Fruit fly (Drosophila melanogaster) whole organism, embryonic: ENCODE measurements around the gene CG8543.

Source experiments
- Antp ChIP-seq: fragments of 200-800 bp; sonication (Bioruptor generic); optimal IDR thresholded peaks from 3 replicates; lab custom pipeline; 2016; ENCODE audit warnings: missing biosample characterization, missing genetic modification characterization
- BEAF-32 ChIP-seq: fragments of 200-800 bp; sonication (Bioruptor generic); optimal IDR thresholded peaks from 3 replicates; lab custom pipeline; 2017; ENCODE audit warnings: missing biosample characterization, missing genetic modification characterization, mild to moderate bottlenecking, moderate library complexity, missing genetic modification reagents
- CG10654 ChIP-seq: fragments of 200-800 bp; sonication (Bioruptor generic); optimal IDR thresholded peaks from 2 replicates; lab custom pipeline; 2016; ENCODE audit warnings: missing biosample characterization, missing genetic modification characterization
- CG11560 ChIP-seq: fragments of 200-800 bp; sonication (Bioruptor generic); IDR thresholded peaks from 3 replicates; pipeline ENCODE4 v1.3.6; 2022; ENCODE audit warnings: missing biosample characterization, missing genetic modification characterization
- CG11723 ChIP-seq: fragments of 200-800 bp; sonication (Bioruptor generic); optimal IDR thresholded peaks from 2 replicates; lab custom pipeline; 2017; ENCODE audit warnings: missing biosample characterization, mild to moderate bottlenecking, missing genetic modification characterization
- CG13424 ChIP-seq: fragments of 200-800 bp; sonication (Bioruptor generic); optimal IDR thresholded peaks from 2 replicates; lab custom pipeline; 2019; ENCODE audit warnings: missing biosample characterization, mild to moderate bottlenecking, missing genetic modification characterization, moderate library complexity
- CG15269 ChIP-seq: fragments of 200-800 bp; sonication (Bioruptor generic); optimal IDR thresholded peaks from 2 replicates; lab custom pipeline; 2018; ENCODE audit warnings: missing biosample characterization, mild to moderate bottlenecking, missing genetic modification characterization, moderate library complexity
- CG17912 ChIP-seq: fragments of 200-800 bp; sonication (Bioruptor generic); optimal IDR thresholded peaks from 2 replicates; lab custom pipeline; 2018; ENCODE audit warnings: missing biosample characterization, mild to moderate bottlenecking, missing genetic modification characterization
- CG30431 ChIP-seq: fragments of 200-800 bp; sonication (Bioruptor generic); optimal IDR thresholded peaks from 2 replicates; lab custom pipeline; 2017; ENCODE audit warnings: missing biosample characterization, missing genetic modification characterization
- CG3407 ChIP-seq: fragments of 200-800 bp; sonication (Bioruptor generic); optimal IDR thresholded peaks from 2 replicates; lab custom pipeline; 2018; ENCODE audit warnings: missing biosample characterization, mild to moderate bottlenecking, missing genetic modification characterization
- CG34224 ChIP-seq: fragments of 200-800 bp; sonication (Bioruptor generic); IDR thresholded peaks from 3 replicates; pipeline ENCODE4 v1.3.6; 2022; ENCODE audit warnings: missing biosample characterization, missing genetic modification characterization; ENCODE audit not compliant: partially characterized antibody
- CG4328 ChIP-seq: fragments of 200-800 bp; sonication (Bioruptor generic); optimal IDR thresholded peaks from 3 replicates; lab custom pipeline; 2017; ENCODE audit warnings: missing biosample characterization, missing genetic modification reagents, missing genetic modification characterization
- CG4424 ChIP-seq: fragments of 200-800 bp; sonication (Bioruptor generic); optimal IDR thresholded peaks from 3 replicates; lab custom pipeline; 2016; ENCODE audit warnings: missing biosample characterization, missing genetic modification characterization
- CG6765 ChIP-seq: fragments of 200-800 bp; sonication (Bioruptor generic); optimal IDR thresholded peaks from 3 replicates; lab custom pipeline; 2017; ENCODE audit warnings: missing biosample characterization, mild to moderate bottlenecking, missing genetic modification characterization
- CG6791 ChIP-seq: fragments of 200-800 bp; sonication (Bioruptor generic); IDR thresholded peaks from 3 replicates; pipeline ENCODE4 v1.3.6; 2022; ENCODE audit warnings: missing biosample characterization, missing genetic modification characterization; ENCODE audit not compliant: partially characterized antibody
- CG6854 ChIP-seq: fragments of 200-800 bp; sonication (Bioruptor generic); optimal IDR thresholded peaks from 3 replicates; lab custom pipeline; 2017; ENCODE audit warnings: missing biosample characterization, mild to moderate bottlenecking, missing genetic modification characterization
- CG7271 ChIP-seq: fragments of 200-800 bp; sonication (Bioruptor generic); optimal IDR thresholded peaks from 2 replicates; lab custom pipeline; 2018; ENCODE audit warnings: missing biosample characterization, mild to moderate bottlenecking, missing genetic modification characterization, moderate library complexity
- CG7786 ChIP-seq: fragments of 200-800 bp; sonication (Bioruptor generic); optimal IDR thresholded peaks from 2 replicates; lab custom pipeline; 2016; ENCODE audit warnings: missing biosample characterization, missing genetic modification characterization
- CG8290 ChIP-seq, 3 experiments: fragments of 200-800 bp; sonication (Bioruptor generic); optimal IDR thresholded peaks; 2 replicates each; lab custom pipeline; 2016 to 2019; ENCODE audit warnings: missing biosample characterization in 3 of 3, missing genetic modification characterization in 3 of 3, mild to moderate bottlenecking in 2 of 3, moderate library complexity in 1 of 3
- CkIIα-i1 ChIP-seq: fragments of 200-800 bp; sonication (Bioruptor generic); IDR thresholded peaks from 2 replicates; pipeline ENCODE4 v1.3.6; 2022; ENCODE audit warnings: missing biosample characterization, missing genetic modification characterization
- CoRest ChIP-seq: fragments of 200-800 bp; sonication (Bioruptor generic); optimal IDR thresholded peaks from 3 replicates; lab custom pipeline; 2018; ENCODE audit warnings: missing biosample characterization, mild to moderate bottlenecking, missing genetic modification characterization, moderate library complexity
- Dref ChIP-seq: fragments of 200-800 bp; sonication (Bioruptor generic); IDR thresholded peaks from 2 replicates; pipeline ENCODE4 v1.3.6; 2022; ENCODE audit warnings: missing biosample characterization, missing genetic modification characterization
- Gug ChIP-seq: fragments of 200-800 bp; sonication (Bioruptor generic); IDR thresholded peaks from 4 replicates; pipeline ENCODE4 v1.3.6; 2022; ENCODE audit warnings: missing biosample characterization, missing genetic modification characterization
- HLH4C ChIP-seq: fragments of 200-800 bp; sonication (Bioruptor generic); IDR thresholded peaks from 3 replicates; pipeline ENCODE4 v1.3.6; 2022; ENCODE audit warnings: missing biosample characterization, missing genetic modification characterization; ENCODE audit not compliant: partially characterized antibody
- Lim3 ChIP-seq: fragments of 200-800 bp; sonication (Bioruptor generic); IDR thresholded peaks from 2 replicates; pipeline ENCODE4 v1.3.6; 2022; ENCODE audit warnings: missing biosample characterization, missing genetic modification characterization
- Mrtf ChIP-seq: fragments of 200-800 bp; sonication (Bioruptor generic); IDR thresholded peaks from 3 replicates; pipeline ENCODE4 v1.3.6; 2022; ENCODE audit warnings: missing biosample characterization, missing genetic modification characterization
- Nf-YC ChIP-seq: fragments of 200-800 bp; optimal IDR thresholded peaks from 3 replicates; lab custom pipeline; 2019; ENCODE audit warnings: missing biosample characterization, mild to moderate bottlenecking, missing genetic modification characterization, moderate library complexity
- Ptx1 ChIP-seq: fragments of 200-800 bp; sonication (Bioruptor generic); IDR thresholded peaks from 2 replicates; pipeline ENCODE4 v1.3.6; 2022; ENCODE audit warnings: missing biosample characterization, missing genetic modification characterization
- Sin3A ChIP-seq: fragments of >200 bp; optimal IDR thresholded peaks from 2 replicates; lab custom pipeline; 2018
- ab ChIP-seq: fragments of 200-800 bp; sonication (Bioruptor generic); optimal IDR thresholded peaks from 2 replicates; lab custom pipeline; 2016; ENCODE audit warnings: missing biosample characterization, missing genetic modification characterization
- amos ChIP-seq: fragments of 200-800 bp; sonication (Bioruptor generic); IDR thresholded peaks from 2 replicates; pipeline ENCODE4 v1.3.6; 2022; ENCODE audit warnings: missing biosample characterization, missing genetic modification characterization; ENCODE audit not compliant: partially characterized antibody
- cas ChIP-seq: fragments of 200-800 bp; sonication (Bioruptor generic); IDR thresholded peaks from 2 replicates; pipeline ENCODE4 v1.3.6; 2022; ENCODE audit warnings: missing biosample characterization, missing genetic modification characterization
- caup ChIP-seq: fragments of 200-800 bp; sonication (Bioruptor generic); optimal IDR thresholded peaks from 3 replicates; lab custom pipeline; 2017; ENCODE audit warnings: missing biosample characterization, mild to moderate bottlenecking, missing genetic modification characterization, moderate library complexity; ENCODE audit not compliant: severe bottlenecking
- dysf ChIP-seq: fragments of 200-800 bp; sonication (Bioruptor generic); IDR thresholded peaks from 3 replicates; pipeline ENCODE4 v1.3.6; 2022; ENCODE audit warnings: missing biosample characterization, missing genetic modification characterization
- ems ChIP-seq: fragments of 200-800 bp; sonication (Bioruptor generic); optimal IDR thresholded peaks from 3 replicates; lab custom pipeline; 2016; ENCODE audit warnings: missing biosample characterization, missing genetic modification characterization
- gce ChIP-seq: fragments of 200-800 bp; sonication (Bioruptor generic); IDR thresholded peaks from 3 replicates; pipeline ENCODE4 v1.3.6; 2022; ENCODE audit warnings: missing biosample characterization, missing genetic modification characterization
- grau ChIP-seq: fragments of 200-800 bp; optimal IDR thresholded peaks from 3 replicates; lab custom pipeline; 2019; ENCODE audit warnings: missing biosample characterization, mild to moderate bottlenecking, missing genetic modification characterization, moderate library complexity
- grn ChIP-seq: fragments of 200-800 bp; sonication (Bioruptor generic); optimal IDR thresholded peaks from 3 replicates; lab custom pipeline; 2017; ENCODE audit warnings: missing biosample characterization, missing genetic modification characterization
- her ChIP-seq: fragments of 200-800 bp; sonication (Bioruptor generic); optimal IDR thresholded peaks from 2 replicates; lab custom pipeline; 2016; ENCODE audit warnings: missing biosample characterization, missing genetic modification characterization
- kay ChIP-seq: fragments of 200-800 bp; sonication (Bioruptor generic); optimal IDR thresholded peaks from 2 replicates; lab custom pipeline; 2016; ENCODE audit warnings: missing biosample characterization, missing genetic modification characterization
- kni ChIP-seq: fragments of 200-800 bp; sonication (Bioruptor generic); optimal IDR thresholded peaks from 3 replicates; lab custom pipeline; 2017; ENCODE audit warnings: mild to moderate bottlenecking, missing biosample characterization, missing genetic modification reagents, missing genetic modification characterization
- lab ChIP-seq: fragments of 200-800 bp; sonication (Bioruptor generic); optimal IDR thresholded peaks from 3 replicates; lab custom pipeline; 2017; ENCODE audit warnings: missing biosample characterization, missing genetic modification characterization, mild to moderate bottlenecking, moderate library complexity, missing genetic modification reagents
- nerfin-1 ChIP-seq: fragments of 200-800 bp; sonication (Bioruptor generic); optimal IDR thresholded peaks from 3 replicates; lab custom pipeline; 2019; ENCODE audit warnings: missing biosample characterization, mild to moderate bottlenecking, missing genetic modification characterization, moderate library complexity
- run ChIP-seq: fragments of 200-800 bp; sonication (Bioruptor generic); optimal IDR thresholded peaks from 3 replicates; lab custom pipeline; 2018; ENCODE audit warnings: missing biosample characterization, mild to moderate bottlenecking, missing genetic modification characterization
- seq ChIP-seq: fragments of 200-800 bp; sonication (Bioruptor generic); IDR thresholded peaks from 2 replicates; pipeline ENCODE4 v1.3.6; 2022; ENCODE audit warnings: missing biosample characterization, missing genetic modification characterization
- twi ChIP-seq: fragments of 200-800 bp; optimal IDR thresholded peaks from 2 replicates; lab custom pipeline; 2019; ENCODE audit warnings: missing biosample characterization, mild to moderate bottlenecking, missing genetic modification characterization, moderate library complexity
- z ChIP-seq: fragments of 200-800 bp; sonication (Bioruptor generic); IDR thresholded peaks from 3 replicates; pipeline ENCODE4 v1.3.6; 2022; ENCODE audit warnings: missing biosample characterization, missing genetic modification characterization
- zfh1 ChIP-seq: fragments of 200-800 bp; sonication (Bioruptor generic); IDR thresholded peaks from 3 replicates; pipeline ENCODE4 v1.3.6; 2022; ENCODE audit warnings: missing biosample characterization, missing genetic modification characterization

The CG8543 gene

DNA sequence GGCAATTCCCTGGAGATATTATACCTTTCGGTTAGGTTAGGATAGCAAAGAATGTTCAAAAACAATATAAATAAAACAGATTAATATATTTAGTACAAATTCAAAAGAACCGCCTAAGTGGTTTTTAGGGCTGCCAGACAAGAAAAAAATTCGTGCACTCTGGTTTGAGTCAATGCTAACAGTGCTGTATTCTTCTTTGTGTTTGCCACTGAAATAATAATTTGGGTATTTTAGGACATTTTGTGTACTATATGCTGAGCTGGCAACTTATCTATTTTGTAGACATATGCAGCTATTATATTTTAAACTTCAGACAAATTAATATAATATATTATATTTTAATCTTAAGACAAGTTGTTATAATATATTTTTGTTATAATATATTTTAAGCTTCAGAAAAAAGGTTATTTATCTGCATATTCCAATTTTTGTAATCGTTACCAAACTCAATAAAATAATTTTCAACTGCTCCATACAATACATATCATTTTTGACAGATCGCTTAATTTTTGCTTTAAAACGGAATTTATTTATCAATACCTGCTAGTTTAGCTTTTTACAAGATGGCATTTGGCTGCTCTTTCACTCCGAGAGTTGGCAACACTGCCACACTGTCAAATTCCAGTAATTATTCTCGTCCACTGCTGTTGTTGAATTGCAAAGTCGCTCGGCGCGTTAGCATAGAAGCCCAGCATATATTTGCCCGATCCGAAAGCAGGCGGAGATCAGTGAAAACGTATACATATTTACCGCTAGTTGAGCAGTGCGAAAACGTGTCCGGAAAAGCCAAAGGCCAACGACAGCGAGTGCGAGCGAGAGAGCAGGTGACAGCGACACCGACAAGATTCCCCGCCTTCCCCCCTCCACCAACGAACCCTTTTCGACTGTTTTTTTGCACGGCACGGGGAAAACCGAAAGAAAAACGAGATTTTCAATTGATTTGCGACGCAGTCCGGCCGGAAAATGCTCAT lies 40.6 kb upstream of the CG8543 start, which contains the start of gene CG7546 (continued):
- TF ChIP-seq ab (GFP tag; lab: Kevin White, UChicago) (no peak), run (tag; lab: Kevin White, UChicago) (no peak), nerfin-1 (tag; lab: Kevin White, UChicago) (peak; percentile 27), dysf (GFP tag; lab: Robert Waterston, UW) (no peak), lab (GFP tag; lab: Kevin White, UChicago) (no peak), grn (GFP tag; lab: Kevin White, UChicago) (no peak), zfh1 (GFP tag; lab: Robert Waterston, UW) (no peak), caup (no peak), CG6791 (GFP tag; lab: Robert Waterston, UW) (no peak), CG11560 (tag; lab: Robert Waterston, UW) (no peak), z (no peak), kni (GFP tag; lab: Kevin White, UChicago) (no peak), HLH4C (GFP tag; lab: Robert Waterston, UW) (0 out of 3 replicates have a peak, but pooled peaks have one; percentile 27), cas (GFP tag; lab: Robert Waterston, UW) (no peak), CG17912 (GFP tag; lab: Kevin White, UChicago) (no peak), grau (tag; lab: Kevin White, UChicago) (peak; percentile 63), CG13424 (peak; percentile 66), Lim3 (no peak), CG4424 (GFP tag; lab: Kevin White, UChicago) (peak; percentile 12), seq (no peak), CG15269 (tag; lab: Kevin White, UChicago) (no peak), gce (GFP tag; lab: Robert Waterston, UW) (no peak), Sin3A (lab: Kevin White, UChicago) (peak; percentile 9), Dref (GFP tag; lab: Robert Waterston, UW) (peak; percentile 49), CG34224 (no peak), CG30431 (GFP tag; lab: Kevin White, UChicago) (no peak), CoRest (tag; lab: Kevin White, UChicago) (peak; percentile 72), Gug (GFP tag; lab: Robert Waterston, UW) (peak; percentile 52; the same call in 1 of the 4 replicates), Ptx1 (GFP tag; lab: Robert Waterston, UW) (peak; percentile 44; the same call in 1 of the 2 replicates), BEAF-32 (GFP tag; lab: Kevin White, UChicago) (peak; percentile 36), ems (GFP tag; lab: Kevin White, UChicago) (no peak), amos (GFP tag; lab: Robert Waterston, UW) (0 out of 2 replicates have a peak, but pooled peaks have one; percentile 13), her (GFP tag; lab: Kevin White, UChicago) (no peak), CG7786 (GFP tag; lab: Kevin White, UChicago) (no peak), CG11723 (no peak), CG6854 (GFP tag; lab: Kevin White, UChicago) (no peak), Mrtf (GFP tag; lab: Robert Waterston, UW) (no peak), CG4328 (no peak), twi (tag; lab: Kevin White, UChicago) (peak; percentile 29), CG6765 (no peak), CG7271 (tag; lab: Kevin White, UChicago) (no peak), CG3407 (no peak), Antp (GFP tag; lab: Kevin White, UChicago) (no peak), kay (GFP tag; lab: Kevin White, UChicago) (no peak), CG8290 (GFP tag; optimal IDR thresholded peaks at IDR 0.05; lab: Kevin White, UChicago) (peak; percentile 42), CG8290 (tag; optimal IDR thresholded peaks at IDR 0.05; lab: Kevin White, UChicago) (no peak), CkIIα-i1 (GFP tag; lab: Robert Waterston, UW) (no peak), Nf-YC (tag; lab: Kevin White, UChicago) (peak; percentile 22), CG10654 (GFP tag; lab: Kevin White, UChicago) (no peak)
